Worm (Caenorhabditis elegans): ENCODE data around the gene pals-23.

Gene pals-23

ce11 chrIII:151084-151483, 26.5 kb downstream of the pals-23 start:
- TF ChIP-seq nhr-28 (tag; optimal IDR thresholded peaks at IDR 0.05) (no peak), zip-8 (tag; optimal IDR thresholded peaks at IDR 0.05) (no peak), tbx-8 (GFP tag; optimal IDR thresholded peaks at IDR 0.05) (no peak), drap-1 (GFP tag; optimal IDR thresholded peaks at IDR 0.05) (no peak), elt-1 (tag; optimal IDR thresholded peaks at IDR 0.05; ENCODE audit: borderline replicate concordance, insufficient read depth) (no peak), nhr-2 (tag; optimal IDR thresholded peaks at IDR 0.05) (no peak), ceh-43 (GFP tag; optimal IDR thresholded peaks at IDR 0.05) (no peak), bed-3 (GFP tag; optimal IDR thresholded peaks at IDR 0.05) (no peak), unc-62 (GFP tag; optimal IDR thresholded peaks at IDR 0.05) (no peak), mab-5 (tag; optimal IDR thresholded peaks at IDR 0.05) (no peak), blmp-1 (tag; optimal IDR thresholded peaks at IDR 0.05) (no peak), M03D4.4 (tag; optimal IDR thresholded peaks at IDR 0.05) (no peak), hlh-1 (tag; optimal IDR thresholded peaks at IDR 0.05) (no peak), mep-1 (tag; optimal IDR thresholded peaks at IDR 0.05) (no peak), nhr-12 (tag; optimal IDR thresholded peaks at IDR 0.05) (no peak), sem-2 (GFP tag; optimal IDR thresholded peaks at IDR 0.05) (no peak), lsy-2 (tag; optimal IDR thresholded peaks at IDR 0.05) (no peak), ces-1 (GFP tag; optimal IDR thresholded peaks at IDR 0.05) (no peak), ham-2 (GFP tag; optimal IDR thresholded peaks at IDR 0.05) (no peak), snpc-4 (tag; optimal IDR thresholded peaks at IDR 0.05) (no peak)

- TF ChIP-seq elt-1 (tag; optimal IDR thresholded peaks at IDR 0.05; ENCODE audit: borderline replicate concordance, insufficient read depth): no peak
- TF ChIP-seq ceh-43 (GFP tag; optimal IDR thresholded peaks at IDR 0.05): no peak
- TF ChIP-seq mep-1 (tag; optimal IDR thresholded peaks at IDR 0.05): no peak
- peak; percentile 70 for TF ChIP-seq elt-3 (tag; optimal IDR thresholded peaks at IDR 0.05)
- no peak for TF ChIP-seq hlh-1 (tag; optimal IDR thresholded peaks at IDR 0.05)
- no peak for TF ChIP-seq mls-2 (tag; optimal IDR thresholded peaks at IDR 0.05)
Observed at ce11 chrIII:154168-154567, 29.6 kb downstream of the pals-23 start.

- TF ChIP-seq ham-2 (GFP tag; optimal IDR thresholded peaks at IDR 0.05) (no peak), hlh-1 (tag; optimal IDR thresholded peaks at IDR 0.05) (no peak), nhr-28 (tag; optimal IDR thresholded peaks at IDR 0.05) (no peak), lin-32 (GFP tag; optimal IDR thresholded peaks at IDR 0.05) (no peak), elt-3 (tag; optimal IDR thresholded peaks at IDR 0.05) (no peak), ces-1 (GFP tag; optimal IDR thresholded peaks at IDR 0.05) (no peak)
Observed at ce11 chrIII:156645-157044, 32.1 kb downstream of the pals-23 start, which contains the start of the genes zig-13 and ver-1. Gene zig-13 (minus strand): TSS chrIII:156745. Gene ver-1 (plus strand): TSS chrIII:156824.

- TF ChIP-seq blmp-1 (tag; optimal IDR thresholded peaks at IDR 0.05) (no peak), mep-1 (tag; optimal IDR thresholded peaks at IDR 0.05) (no peak), flh-1 (GFP tag; optimal IDR thresholded peaks at IDR 0.05) (no peak), unc-120 (tag; optimal IDR thresholded peaks at IDR 0.05; ENCODE audit: poor library complexity, severe bottlenecking) (no peak), mls-2 (tag; optimal IDR thresholded peaks at IDR 0.05) (no peak), ceh-39 (tag; optimal IDR thresholded peaks at IDR 0.05) (no peak), nhr-2 (tag; optimal IDR thresholded peaks at IDR 0.05) (no peak), drap-1 (GFP tag; optimal IDR thresholded peaks at IDR 0.05) (no peak), ham-2 (GFP tag; optimal IDR thresholded peaks at IDR 0.05) (no peak), bed-3 (GFP tag; optimal IDR thresholded peaks at IDR 0.05) (no peak), elt-3 (tag; optimal IDR thresholded peaks at IDR 0.05) (no peak), ztf-11 (tag; optimal IDR thresholded peaks at IDR 0.05) (no peak), tbx-8 (GFP tag; optimal IDR thresholded peaks at IDR 0.05) (no peak), nhr-76 (tag; optimal IDR thresholded peaks at IDR 0.05) (no peak), ceh-83 (GFP tag; optimal IDR thresholded peaks at IDR 0.05) (no peak), pha-4 (tag; optimal IDR thresholded peaks at IDR 0.05) (no peak), zip-8 (tag; optimal IDR thresholded peaks at IDR 0.05) (no peak)
Observed at ce11 chrIII:157980-158379, 33.4 kb downstream of the pals-23 start.

- no peak for TF ChIP-seq bed-3 (GFP tag; optimal IDR thresholded peaks at IDR 0.05)
Observed at ce11 chrIII:159149-159548, 34.6 kb downstream of the pals-23 start.

- TF ChIP-seq ham-2 (GFP tag; optimal IDR thresholded peaks at IDR 0.05) (peak; percentile 4), hlh-1 (tag; optimal IDR thresholded peaks at IDR 0.05) (no peak), ces-1 (GFP tag; optimal IDR thresholded peaks at IDR 0.05) (no peak), nhr-237 (tag; optimal IDR thresholded peaks at IDR 0.05) (no peak), M03D4.4 (tag; optimal IDR thresholded peaks at IDR 0.05) (no peak)
Observed at ce11 chrIII:159665-160064, 35.1 kb downstream of the pals-23 start.
